Fruit fly (Drosophila melanogaster): ENCODE data around the gene Tmf.
A peak's percentile ranks its signal among the peaks of the same experiment; 100 is the strongest.

- TF ChIP-seq org-1 (GFP tag; optimal IDR thresholded peaks at IDR 0.05) (peak; percentile 11), az2 (GFP tag; optimal IDR thresholded peaks at IDR 0.05) (peak; percentile 14)
Observed at dm6 chrX:6795987-6796691, 48.0 kb upstream of the Tmf start.

All from whole organism, embryonic.